Worm (Caenorhabditis elegans): ENCODE data around the gene F32H5.4.

ce11 chrV:13345867-13346328 is 14.5 kb upstream of the F32H5.4 start, which contains the start of gene twk-43:
- TF ChIP-seq tab-1 (GFP tag; IDR thresholded peaks at IDR 0.05): no peak
- no peak for TF ChIP-seq med-1 (GFP tag; optimal IDR thresholded peaks at IDR 0.05; ENCODE audit: insufficient read depth)
- TF ChIP-seq flt-1 (GFP tag; IDR thresholded peaks at IDR 0.05): no peak
- TF ChIP-seq klf-2 (GFP tag; conservative IDR thresholded peaks at IDR 0.05): no peak
- no peak for TF ChIP-seq ztf-23 (GFP tag; IDR thresholded peaks at IDR 0.05)
- no peak for TF ChIP-seq ref-1 (GFP tag; conservative IDR thresholded peaks at IDR 0.05)
